Worm (Caenorhabditis elegans) whole organism, L2 larva: ENCODE results near the gene pgp-1.

Source experiments
- C34F6.9 ChIP-seq: fragments of 150-350 bp; optimal IDR thresholded peaks from 2 replicates; lab custom pipeline; 2014; ENCODE audit warnings: missing biosample characterization, missing genetic modification characterization
- F13H6.1 ChIP-seq: sonication (generic microtip); optimal IDR thresholded peaks from 2 replicates; lab custom pipeline; 2016; ENCODE audit warnings: missing genetic modification characterization, missing compliant biosample characterization
- R02D3.7 ChIP-seq: fragments of 150-350 bp; optimal IDR thresholded peaks from 2 replicates; lab custom pipeline; 2014; ENCODE audit warnings: missing biosample characterization, missing genetic modification characterization
- Y55F3AM.14 ChIP-seq: fragments of 200-800 bp; sonication (Bioruptor generic); optimal IDR thresholded peaks from 2 replicates; lab custom pipeline; 2018; ENCODE audit warnings: mild to moderate bottlenecking, missing genetic modification characterization, missing compliant biosample characterization
- ZK546.5 ChIP-seq: sonication (generic microtip); optimal IDR thresholded peaks from 2 replicates; lab custom pipeline; 2017; ENCODE audit warnings: missing biosample characterization, missing genetic modification characterization
- alr-1 ChIP-seq: fragments of 150-350 bp; optimal IDR thresholded peaks from 2 replicates; lab custom pipeline; 2014; ENCODE audit warnings: missing biosample characterization, missing genetic modification characterization
- aly-2 ChIP-seq: fragments of 150-350 bp; optimal IDR thresholded peaks from 2 replicates; lab custom pipeline; 2014; ENCODE audit warnings: missing biosample characterization, missing genetic modification characterization
- ama-1 ChIP-seq: fragments of 150-350 bp; optimal IDR thresholded peaks from 2 replicates; lab custom pipeline; 2018; ENCODE audit warnings: inconsistent platforms
- blmp-1 ChIP-seq: sonication (generic microtip); optimal IDR thresholded peaks from 2 replicates; lab custom pipeline; 2017; ENCODE audit warnings: missing genetic modification characterization, mild to moderate bottlenecking, missing compliant biosample characterization, antibody characterized with exemption, moderate library complexity; ENCODE audit not compliant: insufficient read depth
- ceh-16 ChIP-seq: fragments of 150-350 bp; optimal IDR thresholded peaks from 2 replicates; lab custom pipeline; 2014; ENCODE audit warnings: missing biosample characterization, missing genetic modification characterization
- ceh-82 ChIP-seq: fragments of 150-350 bp; optimal IDR thresholded peaks from 2 replicates; lab custom pipeline; 2014; ENCODE audit warnings: missing biosample characterization, missing genetic modification characterization
- crh-2 ChIP-seq: sonication (generic microtip); optimal IDR thresholded peaks from 2 replicates; lab custom pipeline; 2017; ENCODE audit warnings: missing biosample characterization, missing genetic modification characterization
- dmd-4 ChIP-seq: sonication (generic microtip); optimal IDR thresholded peaks from 2 replicates; lab custom pipeline; 2017; ENCODE audit warnings: missing biosample characterization, missing genetic modification characterization
- egl-27 ChIP-seq: sonication (generic microtip); optimal IDR thresholded peaks from 3 replicates; lab custom pipeline; 2017; ENCODE audit warnings: missing biosample characterization, missing genetic modification reagents, missing genetic modification characterization
- elt-1 ChIP-seq: fragments of 150-350 bp; optimal IDR thresholded peaks from 2 replicates; lab custom pipeline; 2014; ENCODE audit warnings: missing biosample characterization, missing genetic modification characterization
- elt-3 ChIP-seq: sonication (generic microtip); optimal IDR thresholded peaks from 2 replicates; lab custom pipeline; 2017; ENCODE audit warnings: missing biosample characterization, missing genetic modification characterization
- fos-1 ChIP-seq: fragments of 150-350 bp; optimal IDR thresholded peaks from 2 replicates; lab custom pipeline; 2014; ENCODE audit warnings: missing biosample characterization, missing genetic modification characterization
- gmeb-1 ChIP-seq: fragments of 150-350 bp; optimal IDR thresholded peaks from 2 replicates; lab custom pipeline; 2014; ENCODE audit warnings: missing biosample characterization, missing genetic modification characterization
- lin-11 ChIP-seq: fragments of 150-350 bp; sonication (generic microtip); optimal IDR thresholded peaks from 2 replicates; lab custom pipeline; 2014; ENCODE audit warnings: missing biosample characterization, missing genetic modification characterization, inconsistent platforms, mixed read lengths
- lin-13 ChIP-seq: fragments of 150-350 bp; optimal IDR thresholded peaks from 2 replicates; lab custom pipeline; 2014; ENCODE audit warnings: missing biosample characterization, missing genetic modification reagents, missing genetic modification characterization
- lin-39 ChIP-seq: fragments of 150-350 bp; optimal IDR thresholded peaks from 2 replicates; lab custom pipeline; 2014; ENCODE audit warnings: missing biosample characterization, missing genetic modification reagents, missing genetic modification characterization
- lsy-2 ChIP-seq, 2 experiments: fragments of 150-350 bp in 1 of 2; sonication (generic microtip) in 1 of 2; optimal IDR thresholded peaks; 2 replicates each; lab custom pipeline; 2014 to 2017; ENCODE audit warnings: missing biosample characterization in 2 of 2, missing genetic modification characterization in 2 of 2
- mab-5 ChIP-seq: fragments of 150-350 bp; optimal IDR thresholded peaks from 2 replicates; lab custom pipeline; 2014; ENCODE audit warnings: missing biosample characterization, missing genetic modification characterization
- mbf-1 ChIP-seq: sonication (generic microtip); optimal IDR thresholded peaks from 2 replicates; lab custom pipeline; 2017; ENCODE audit warnings: missing biosample characterization, missing genetic modification characterization
- mdl-1 ChIP-seq, 2 experiments: fragments of 150-350 bp in 1 of 2; sonication (generic microtip) in 1 of 2; optimal IDR thresholded peaks; 2 replicates each; lab custom pipeline; 2017; ENCODE audit warnings: missing biosample characterization in 2 of 2, missing genetic modification characterization in 2 of 2
- nhr-10 ChIP-seq: sonication (generic microtip); optimal IDR thresholded peaks from 2 replicates; lab custom pipeline; 2017; ENCODE audit warnings: missing biosample characterization, missing genetic modification characterization
- nhr-11 ChIP-seq: fragments of 150-350 bp; optimal IDR thresholded peaks from 2 replicates; lab custom pipeline; 2014; ENCODE audit warnings: missing biosample characterization, missing genetic modification characterization
- nhr-12 ChIP-seq: fragments of 150-350 bp; optimal IDR thresholded peaks from 2 replicates; lab custom pipeline; 2014; ENCODE audit warnings: missing biosample characterization, missing genetic modification characterization
- nhr-129 ChIP-seq: fragments of 150-350 bp; optimal IDR thresholded peaks from 2 replicates; lab custom pipeline; 2014; ENCODE audit warnings: missing biosample characterization, missing genetic modification characterization
- nhr-21 ChIP-seq: fragments of 150-350 bp; optimal IDR thresholded peaks from 2 replicates; lab custom pipeline; 2014; ENCODE audit warnings: missing biosample characterization, missing genetic modification characterization
- nhr-23 ChIP-seq: fragments of 150-350 bp; optimal IDR thresholded peaks from 2 replicates; lab custom pipeline; 2014; ENCODE audit warnings: missing biosample characterization, missing genetic modification reagents, missing genetic modification characterization
- nhr-237 ChIP-seq: fragments of 150-350 bp; optimal IDR thresholded peaks from 2 replicates; lab custom pipeline; 2014; ENCODE audit warnings: missing biosample characterization, missing genetic modification characterization
- nhr-25 ChIP-seq: fragments of 150-350 bp; sonication (generic microtip); optimal IDR thresholded peaks from 3 replicates; lab custom pipeline; 2014; ENCODE audit warnings: missing biosample characterization, missing genetic modification characterization
- nhr-6 ChIP-seq: fragments of 150-350 bp; optimal IDR thresholded peaks from 2 replicates; lab custom pipeline; 2014; ENCODE audit warnings: missing biosample characterization, missing genetic modification characterization
- nhr-77 ChIP-seq: fragments of 150-350 bp; optimal IDR thresholded peaks from 2 replicates; lab custom pipeline; 2014; ENCODE audit warnings: missing biosample characterization, missing genetic modification characterization
- peb-1 ChIP-seq: fragments of 150-350 bp; optimal IDR thresholded peaks from 2 replicates; lab custom pipeline; 2014; ENCODE audit warnings: missing biosample characterization, missing genetic modification characterization
- sem-4 ChIP-seq: fragments of 150-350 bp; optimal IDR thresholded peaks from 2 replicates; lab custom pipeline; 2014; ENCODE audit warnings: missing biosample characterization, missing genetic modification reagents, missing genetic modification characterization
- skn-1 ChIP-seq: sonication (generic microtip); optimal IDR thresholded peaks from 2 replicates; lab custom pipeline; 2017; ENCODE audit warnings: missing biosample characterization, missing genetic modification characterization
- sma-3 ChIP-seq: sonication (generic microtip); optimal IDR thresholded peaks from 2 replicates; lab custom pipeline; 2016; ENCODE audit warnings: missing genetic modification reagents, missing genetic modification characterization, missing compliant biosample characterization
- sma-9 ChIP-seq, 2 experiments: fragments of 150-350 bp in 1 of 2; sonication (generic microtip) in 1 of 2; optimal IDR thresholded peaks; 2 replicates each; lab custom pipeline; 2014 to 2016; ENCODE audit warnings: missing genetic modification characterization in 2 of 2, mild to moderate bottlenecking in 1 of 2, missing biosample characterization in 1 of 2, missing compliant biosample characterization in 1 of 2, missing genetic modification reagents in 1 of 2, moderate library complexity in 1 of 2
- snpc-4 ChIP-seq: fragments of 150-350 bp; optimal IDR thresholded peaks from 2 replicates; lab custom pipeline; 2014; ENCODE audit warnings: missing biosample characterization, missing genetic modification characterization
- unc-39 ChIP-seq: fragments of 150-350 bp; optimal IDR thresholded peaks from 2 replicates; lab custom pipeline; 2014; ENCODE audit warnings: missing biosample characterization, missing genetic modification characterization
- unc-55 ChIP-seq: fragments of 150-350 bp; sonication (generic microtip); optimal IDR thresholded peaks from 3 replicates; lab custom pipeline; 2014; ENCODE audit warnings: missing biosample characterization, missing genetic modification reagents, missing genetic modification characterization
- unc-62 ChIP-seq: fragments of 150-350 bp; optimal IDR thresholded peaks from 2 replicates; lab custom pipeline; 2014; ENCODE audit warnings: missing biosample characterization, missing genetic modification reagents, missing genetic modification characterization
- zag-1 ChIP-seq: fragments of 150-350 bp; optimal IDR thresholded peaks from 2 replicates; lab custom pipeline; 2014; ENCODE audit warnings: missing biosample characterization, missing genetic modification characterization
- ztf-1 ChIP-seq: fragments of 200-800 bp; sonication (Bioruptor generic); conservative IDR thresholded peaks from 2 replicates; pipeline ENCODE4 v1.3.6; 2022; ENCODE audit warnings: missing genetic modification characterization, missing compliant biosample characterization
- ztf-11 ChIP-seq: sonication (generic microtip); optimal IDR thresholded peaks from 2 replicates; lab custom pipeline; 2017; ENCODE audit warnings: missing biosample characterization, missing genetic modification characterization
- ztf-4 ChIP-seq: fragments of 150-350 bp; optimal IDR thresholded peaks from 2 replicates; lab custom pipeline; 2014; ENCODE audit warnings: missing biosample characterization, missing genetic modification characterization

Gene pgp-1

DNA sequence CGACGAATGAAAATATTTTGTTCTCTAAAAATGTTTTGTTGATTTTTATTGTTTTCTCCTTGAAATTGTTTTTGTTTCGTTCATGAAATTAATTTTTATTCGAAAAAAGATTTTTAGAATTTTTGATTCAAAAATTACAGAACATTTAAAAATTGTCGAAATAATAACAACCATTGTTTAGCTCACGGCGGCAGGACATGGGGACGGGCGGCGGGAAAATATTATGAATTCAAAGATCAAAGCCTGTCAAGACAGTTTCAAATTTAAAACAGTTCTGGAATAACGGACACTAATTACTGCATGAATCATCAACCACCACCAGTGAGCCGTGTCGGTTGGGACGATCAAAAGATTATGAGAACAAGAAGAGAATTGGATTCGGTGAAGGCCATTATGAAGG lies 38.4 kb downstream of the pgp-1 start, which contains the start of gene snb-7:
snb-7 (plus strand) TSS at position 301 of the 400 bp plus-strand sequence.
- no peak for TF ChIP-seq lin-13
- no peak for TF ChIP-seq blmp-1 (tag; lab: Kevin White, UChicago)
- no peak for TF ChIP-seq sma-9 (GFP tag; optimal IDR thresholded peaks at IDR 0.05; lab: Kevin White, UChicago)
- no peak for TF ChIP-seq sma-9 (tag; optimal IDR thresholded peaks at IDR 0.05; lab: Kevin White, UChicago)

DNA sequence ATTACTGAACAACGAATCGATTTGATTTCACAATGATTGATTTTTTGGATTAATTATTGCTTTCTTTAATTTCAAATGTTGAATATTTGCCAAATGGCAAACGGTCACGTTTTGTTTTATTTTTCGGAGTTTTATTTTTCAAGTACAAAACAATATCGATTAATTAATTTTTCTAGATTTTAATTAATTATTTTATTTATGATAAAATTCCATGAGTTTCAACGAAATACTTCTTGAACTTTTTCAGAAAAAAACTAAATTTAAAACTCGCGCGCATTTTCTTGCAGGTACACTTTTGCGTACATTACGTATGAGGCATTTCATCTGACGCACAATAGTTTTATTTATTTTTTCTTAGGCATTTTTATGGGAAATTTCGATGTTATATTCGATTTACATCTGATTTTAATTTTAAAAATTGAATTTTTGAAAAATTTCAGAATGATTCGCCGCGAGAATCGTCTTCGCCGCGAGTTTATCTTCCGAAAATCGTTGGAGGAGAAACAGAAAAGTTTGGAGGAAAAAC lies 40.0 kb downstream of the pgp-1 start, which contains the start of the genes ZK795.2 and ZK795.3:
ZK795.2 (minus strand) TSS at position 51 of the 526 bp plus-strand sequence.
ZK795.3 (plus strand) TSS at position 441 of the 526 bp plus-strand sequence.
- TF ChIP-seq fos-1 (peak; percentile 11), nhr-6 (tag; lab: Kevin White, UChicago) (peak; percentile 22), nhr-237 (tag; lab: Kevin White, UChicago) (no peak), nhr-25 (tag; lab: Kevin White, UChicago) (peak; percentile 74), R02D3.7 (tag; lab: Kevin White, UChicago) (no peak), mdl-1 (tag; optimal IDR thresholded peaks at IDR 0.05; lab: Kevin White, UChicago) (no peak), skn-1 (no peak), unc-62 (GFP tag; lab: Kevin White, UChicago) (no peak), unc-39 (tag; lab: Kevin White, UChicago) (no peak), dmd-4 (tag; lab: Kevin White, UChicago) (no peak), ceh-82 (tag; lab: Kevin White, UChicago) (no peak), nhr-23 (tag; lab: Kevin White, UChicago) (no peak), nhr-77 (tag; lab: Kevin White, UChicago) (no peak), ceh-16 (no peak), crh-2 (tag; lab: Kevin White, UChicago) (peak; percentile 56), unc-55 (GFP tag; lab: Kevin White, UChicago) (peak; percentile 88), aly-2 (no peak), ztf-4 (tag; lab: Kevin White, UChicago) (no peak), nhr-12 (tag; lab: Kevin White, UChicago) (no peak), ZK546.5 (no peak), nhr-10 (no peak), blmp-1 (tag; lab: Kevin White, UChicago) (no peak), egl-27 (tag; lab: Kevin White, UChicago) (no peak), alr-1 (tag; lab: Kevin White, UChicago) (no peak), lin-11 (no peak), nhr-129 (tag; lab: Kevin White, UChicago) (peak; percentile 19), sma-9 (GFP tag; optimal IDR thresholded peaks at IDR 0.05; lab: Kevin White, UChicago) (peak; percentile 56), sma-9 (tag; optimal IDR thresholded peaks at IDR 0.05; lab: Kevin White, UChicago) (no peak), elt-1 (tag; lab: Kevin White, UChicago) (no peak), nhr-11 (no peak), mab-5 (tag; lab: Kevin White, UChicago) (peak; percentile 11), Y55F3AM.14 (GFP tag; lab: Kevin White, UChicago) (no peak), snpc-4 (tag; lab: Kevin White, UChicago) (peak; percentile 39), zag-1 (no peak), gmeb-1 (peak; percentile 99), sma-3 (peak; percentile 42), C34F6.9 (peak; percentile 84), lsy-2 (tag; optimal IDR thresholded peaks at IDR 0.05; lab: Kevin White, UChicago) (peak; percentile 73 to 85), lin-13 (peak; percentile 67), ama-1 (lab: Kevin White, UChicago) (no peak), peb-1 (no peak), mbf-1 (no peak), lin-39 (no peak), elt-3 (no peak), sem-4 (tag; lab: Kevin White, UChicago) (no peak), nhr-21 (peak; percentile 32), ztf-11 (no peak), ztf-1 (no peak), F13H6.1 (tag; lab: Kevin White, UChicago) (peak; percentile 1)
